Fruit fly (Drosophila melanogaster) whole organism, prepupa: ENCODE results near the gene CG14629.

Experiments used
- Blimp-1 ChIP-seq: fragments of 200-800 bp; sonication (Bioruptor generic); optimal IDR thresholded peaks from 3 replicates; lab custom pipeline; 2017; ENCODE audit warnings: missing biosample characterization, missing genetic modification characterization, mild to moderate bottlenecking, moderate library complexity, missing genetic modification reagents
- CG10669 ChIP-seq: fragments of 200-800 bp; sonication (Bioruptor generic); optimal IDR thresholded peaks from 3 replicates; lab custom pipeline; 2018; ENCODE audit warnings: missing biosample characterization, mild to moderate bottlenecking, missing genetic modification characterization, moderate library complexity
- CG11294 ChIP-seq: fragments of 200-800 bp; sonication (Bioruptor generic); IDR thresholded peaks from 2 replicates; pipeline ENCODE4 v1.3.6; 2022; ENCODE audit warnings: missing biosample characterization, missing genetic modification characterization
- CG11762 ChIP-seq: fragments of 200-800 bp; sonication (Bioruptor generic); optimal IDR thresholded peaks from 3 replicates; lab custom pipeline; 2016; ENCODE audit warnings: missing biosample characterization, missing genetic modification characterization; ENCODE audit not compliant: insufficient read depth
- CG11902 ChIP-seq: fragments of 200-800 bp; sonication (Bioruptor generic); optimal IDR thresholded peaks from 3 replicates; lab custom pipeline; 2016; ENCODE audit warnings: missing biosample characterization, missing genetic modification characterization
- CG15336 ChIP-seq: fragments of 200-800 bp; sonication (Bioruptor generic); IDR thresholded peaks from 2 replicates; pipeline ENCODE4 v1.3.6; 2022; ENCODE audit warnings: missing biosample characterization, missing genetic modification characterization
- CG1621 ChIP-seq: fragments of 200-800 bp; sonication (Bioruptor generic); optimal IDR thresholded peaks from 3 replicates; lab custom pipeline; 2018; ENCODE audit warnings: missing biosample characterization, mild to moderate bottlenecking, missing genetic modification characterization
- CG3032 ChIP-seq: fragments of 200-800 bp; optimal IDR thresholded peaks from 2 replicates; lab custom pipeline; 2019; ENCODE audit warnings: missing biosample characterization, mild to moderate bottlenecking, missing genetic modification characterization, moderate library complexity
- CG31627 ChIP-seq: fragments of 200-800 bp; sonication (Bioruptor generic); optimal IDR thresholded peaks from 3 replicates; lab custom pipeline; 2016; ENCODE audit warnings: missing biosample characterization, missing genetic modification characterization
- CG34406 ChIP-seq: fragments of 200-800 bp; sonication (Bioruptor generic); optimal IDR thresholded peaks from 3 replicates; lab custom pipeline; 2016; ENCODE audit warnings: missing biosample characterization, missing genetic modification characterization
- CG3919 ChIP-seq: fragments of 200-800 bp; sonication (Bioruptor generic); optimal IDR thresholded peaks from 3 replicates; lab custom pipeline; 2016; ENCODE audit warnings: missing biosample characterization, missing genetic modification characterization
- CG6808 ChIP-seq: fragments of 200-800 bp; sonication (Bioruptor generic); optimal IDR thresholded peaks from 3 replicates; lab custom pipeline; 2017; ENCODE audit warnings: missing biosample characterization, missing genetic modification characterization, mild to moderate bottlenecking, moderate library complexity, missing genetic modification reagents
- CG8632 ChIP-seq: fragments of 200-800 bp; sonication (Bioruptor generic); optimal IDR thresholded peaks from 3 replicates; lab custom pipeline; 2016; ENCODE audit warnings: missing biosample characterization, missing genetic modification characterization
- CG9139 ChIP-seq: fragments of 200-800 bp; sonication (Bioruptor generic); optimal IDR thresholded peaks from 3 replicates; lab custom pipeline; 2017; ENCODE audit warnings: missing biosample characterization, mild to moderate bottlenecking, missing genetic modification characterization
- Eip75B ChIP-seq: fragments of 200-800 bp; sonication (Bioruptor generic); optimal IDR thresholded peaks from 3 replicates; lab custom pipeline; 2016; ENCODE audit warnings: missing biosample characterization, missing genetic modification characterization
- Eip78C ChIP-seq: fragments of 200-800 bp; sonication (Bioruptor generic); peaks from one replicate; lab custom pipeline; 2016; ENCODE audit warnings: missing biosample characterization, missing genetic modification characterization
- Ets96B ChIP-seq: fragments of 200-800 bp; optimal IDR thresholded peaks from 2 replicates; lab custom pipeline; 2019; ENCODE audit warnings: missing biosample characterization, mild to moderate bottlenecking, missing genetic modification characterization, moderate library complexity
- Hr38 ChIP-seq: sonication (Bioruptor generic); optimal IDR thresholded peaks from 2 replicates; lab custom pipeline; 2016; ENCODE audit warnings: missing biosample characterization, missing genetic modification characterization
- Hr39 ChIP-seq: fragments of 200-800 bp; sonication (Bioruptor generic); optimal IDR thresholded peaks from 2 replicates; lab custom pipeline; 2016; ENCODE audit warnings: missing biosample characterization, missing genetic modification characterization
- Hr4 ChIP-seq: fragments of 200-800 bp; sonication (Bioruptor generic); optimal IDR thresholded peaks from 3 replicates; lab custom pipeline; 2016; ENCODE audit warnings: missing biosample characterization, missing genetic modification characterization
- Lpt ChIP-seq: fragments of 200-800 bp; sonication (Bioruptor generic); optimal IDR thresholded peaks from 3 replicates; lab custom pipeline; 2016; ENCODE audit warnings: missing biosample characterization, missing genetic modification characterization
- OdsH ChIP-seq: fragments of 200-800 bp; sonication (Bioruptor generic); optimal IDR thresholded peaks from 3 replicates; lab custom pipeline; 2016; ENCODE audit warnings: missing biosample characterization, missing genetic modification characterization
- Sox102F ChIP-seq: fragments of 200-800 bp; sonication (Bioruptor generic); optimal IDR thresholded peaks from 2 replicates; lab custom pipeline; 2016; ENCODE audit warnings: missing biosample characterization, mild to moderate bottlenecking, missing genetic modification characterization
- Sox14 ChIP-seq: fragments of 200-800 bp; sonication (Bioruptor generic); optimal IDR thresholded peaks from 3 replicates; lab custom pipeline; 2016; ENCODE audit warnings: missing biosample characterization, missing genetic modification characterization
- Sox15 ChIP-seq: fragments of 200-800 bp; sonication (Bioruptor generic); optimal IDR thresholded peaks from 3 replicates; lab custom pipeline; 2016; ENCODE audit warnings: missing biosample characterization, missing genetic modification characterization
- achi ChIP-seq: fragments of 200-800 bp; sonication (Bioruptor generic); optimal IDR thresholded peaks from 3 replicates; lab custom pipeline; 2016; ENCODE audit warnings: missing biosample characterization, missing genetic modification characterization
- acj6 ChIP-seq: fragments of 200-800 bp; sonication (Bioruptor generic); optimal IDR thresholded peaks from 3 replicates; lab custom pipeline; 2016; ENCODE audit warnings: missing biosample characterization, missing genetic modification characterization
- cyc ChIP-seq: fragments of 200-800 bp; sonication (Bioruptor generic); optimal IDR thresholded peaks from 3 replicates; lab custom pipeline; 2016; ENCODE audit warnings: missing biosample characterization, missing genetic modification characterization
- dac ChIP-seq: fragments of 200-800 bp; sonication (Bioruptor generic); optimal IDR thresholded peaks from 2 replicates; lab custom pipeline; 2017; ENCODE audit warnings: missing biosample characterization, mild to moderate bottlenecking, missing genetic modification characterization
- dsx ChIP-seq: fragments of 200-800 bp; optimal IDR thresholded peaks from 3 replicates; lab custom pipeline; 2019; ENCODE audit warnings: missing biosample characterization, mild to moderate bottlenecking, missing genetic modification characterization, moderate library complexity; ENCODE audit not compliant: poor library complexity, severe bottlenecking
- esn ChIP-seq: fragments of 200-800 bp; sonication (Bioruptor generic); optimal IDR thresholded peaks from 2 replicates; lab custom pipeline; 2016; ENCODE audit warnings: missing biosample characterization, mild to moderate bottlenecking, missing genetic modification characterization, moderate library complexity
- fd59A ChIP-seq: fragments of 200-800 bp; sonication (Bioruptor generic); optimal IDR thresholded peaks from 2 replicates; lab custom pipeline; 2017; ENCODE audit warnings: missing biosample characterization, mild to moderate bottlenecking, missing genetic modification characterization, missing genetic modification reagents
- fd85E ChIP-seq: fragments of 200-800 bp; sonication (Bioruptor generic); optimal IDR thresholded peaks from 3 replicates; lab custom pipeline; 2016; ENCODE audit warnings: missing biosample characterization, missing genetic modification characterization
- lz ChIP-seq: fragments of 200-800 bp; sonication (Bioruptor generic); optimal IDR thresholded peaks from 3 replicates; lab custom pipeline; 2016; ENCODE audit warnings: missing biosample characterization, missing genetic modification characterization
- pdm3 ChIP-seq: fragments of 200-800 bp; sonication (Bioruptor generic); optimal IDR thresholded peaks from 3 replicates; lab custom pipeline; 2016; ENCODE audit warnings: missing biosample characterization, missing genetic modification characterization
- salr ChIP-seq, 2 experiments: fragments of 200-800 bp; sonication (Bioruptor generic); optimal IDR thresholded peaks; 3 replicates each; lab custom pipeline; 2016 to 2018; ENCODE audit warnings: missing biosample characterization in 2 of 2, missing genetic modification characterization in 2 of 2, mild to moderate bottlenecking in 1 of 2
- ss ChIP-seq, 2 experiments: fragments of 200-800 bp; sonication (Bioruptor generic); optimal IDR thresholded peaks; 2 replicates in 1 of 2; 3 replicates in 1 of 2; lab custom pipeline; 2017 to 2018; ENCODE audit warnings: mild to moderate bottlenecking in 2 of 2, missing biosample characterization in 2 of 2, missing genetic modification characterization in 2 of 2, moderate library complexity in 1 of 2
- svp ChIP-seq: fragments of 200-800 bp; sonication (Bioruptor generic); peaks from one replicate; lab custom pipeline; 2016; ENCODE audit warnings: missing biosample characterization, missing genetic modification characterization
- topi ChIP-seq: fragments of 200-800 bp; sonication (Bioruptor generic); optimal IDR thresholded peaks from 3 replicates; lab custom pipeline; 2016; ENCODE audit warnings: missing biosample characterization, missing genetic modification characterization
- vri ChIP-seq: fragments of 200-800 bp; sonication (Bioruptor generic); optimal IDR thresholded peaks from 3 replicates; lab custom pipeline; 2016; ENCODE audit warnings: missing biosample characterization, mild to moderate bottlenecking, missing genetic modification characterization

The CG14629 gene

dm6 chrX:1026511-1026910 lies 24.8 kb upstream of the CG14629 start, which contains the start of the genes CG32814, CG11638 and CG3021 (continued):
- peak; percentile 30 for TF ChIP-seq CG3919 (GFP tag; lab: Kevin White, UChicago)
- peak; percentile 26 for TF ChIP-seq CG34406
- TF ChIP-seq Sox15 (GFP tag; lab: Kevin White, UChicago), result no peak
- TF ChIP-seq vri, result no peak
- no peak for TF ChIP-seq salr (GFP tag; optimal IDR thresholded peaks at IDR 0.05; lab: Kevin White, UChicago)
- TF ChIP-seq Ets96B (tag; lab: Kevin White, UChicago), result peak; percentile 1
- TF ChIP-seq, all 60 proteins: peak for 15

DNA sequence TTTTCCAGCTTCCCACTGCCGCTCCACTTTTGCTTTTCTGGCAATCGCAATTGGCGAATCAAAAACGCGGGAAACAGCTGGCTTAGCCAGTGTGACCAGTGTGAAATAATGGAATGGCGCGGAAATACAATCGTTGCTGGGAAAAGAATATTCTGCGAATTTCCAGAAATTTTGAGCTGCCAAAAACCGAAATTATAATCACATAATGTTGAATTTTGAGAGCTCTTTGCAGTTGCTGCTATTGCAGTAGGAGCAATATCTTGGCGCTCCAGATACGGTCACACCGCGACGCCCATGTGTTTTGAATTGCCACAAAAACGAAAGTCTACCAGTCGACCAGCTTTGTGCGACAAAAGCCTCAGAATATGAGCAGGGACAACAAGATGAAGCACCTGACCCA lies 20.8 kb upstream of the CG14629 start, which contains the start of the genes Cdc45 and Rpp21:
Gene Cdc45, minus strand, starts transcription at position 79 of the 400 bp plus-strand sequence.
Gene Rpp21, plus strand, starts transcription at position 281 of the 400 bp plus-strand sequence.
- TF ChIP-seq OdsH (GFP tag; lab: Kevin White, UChicago) (no peak), Blimp-1 (peak; percentile 41), ss (GFP tag; optimal IDR thresholded peaks at IDR 0.05; lab: Kevin White, UChicago) (no peak), dac (GFP tag; lab: Kevin White, UChicago) (no peak), Hr39 (GFP tag; lab: Kevin White, UChicago) (no peak), CG31627 (no peak), esn (GFP tag; lab: Kevin White, UChicago) (no peak), cyc (peak; percentile 5), CG3032 (tag; lab: Kevin White, UChicago) (peak; percentile 6), CG8632 (GFP tag; lab: Kevin White, UChicago) (no peak), Sox102F (GFP tag; lab: Kevin White, UChicago) (no peak), Eip78C (GFP tag; lab: Kevin White, UChicago) (peak; percentile 42)

- TF ChIP-seq CG6808 (GFP tag; lab: Kevin White, UChicago) (no peak), fd85E (GFP tag; lab: Kevin White, UChicago) (no peak), Blimp-1 (no peak)
- TF ChIP-seq, all 60 proteins: peak for 0
Measured at dm6 chrX:1031196-1031595, 20.1 kb upstream of the CG14629 start, which contains the start of gene CG14630. Gene CG14630, plus strand, starts transcription at chrX:1031496.

DNA sequence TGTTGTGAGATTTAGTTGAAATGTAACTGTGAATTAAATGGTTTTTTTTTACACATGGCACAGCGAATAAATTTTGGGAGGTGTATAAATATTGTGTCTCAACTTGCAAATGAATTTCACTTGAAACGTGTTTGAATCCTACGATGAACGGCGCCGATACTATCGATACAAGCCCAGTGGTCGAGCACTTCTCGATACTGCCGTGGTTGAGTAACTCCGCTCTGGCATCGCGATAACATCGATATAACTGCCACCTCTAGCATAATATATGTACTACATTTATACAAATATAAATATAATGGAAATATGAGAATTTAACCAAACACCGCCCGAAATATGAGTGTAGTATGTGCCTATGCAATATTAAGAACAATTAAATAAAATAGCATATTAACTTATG lies 18.3 kb upstream of the CG14629 start:
- peak; percentile 25 for TF ChIP-seq esn (GFP tag; lab: Kevin White, UChicago)
- TF ChIP-seq CG31627, result peak; percentile 39
- peak; percentile 25 for TF ChIP-seq Eip78C (GFP tag; lab: Kevin White, UChicago)
- peak; percentile 5 for TF ChIP-seq CG3032 (tag; lab: Kevin White, UChicago)
- TF ChIP-seq CG3919 (GFP tag; lab: Kevin White, UChicago), result peak; percentile 21
- peak; percentile 56 for TF ChIP-seq CG1621 (tag; lab: Kevin White, UChicago)
- TF ChIP-seq Sox14 (GFP tag; lab: Kevin White, UChicago), result peak; percentile 6
- TF ChIP-seq cyc, result peak; percentile 18
- TF ChIP-seq topi (GFP tag; lab: Kevin White, UChicago), result peak; percentile 23
- no peak for TF ChIP-seq Hr38 (GFP tag; lab: Kevin White, UChicago)
- TF ChIP-seq lz, result peak; percentile 4
- no peak for TF ChIP-seq CG11294
- peak; percentile 66 for TF ChIP-seq svp (GFP tag; lab: Kevin White, UChicago)
- TF ChIP-seq Hr4, result no peak

DNA sequence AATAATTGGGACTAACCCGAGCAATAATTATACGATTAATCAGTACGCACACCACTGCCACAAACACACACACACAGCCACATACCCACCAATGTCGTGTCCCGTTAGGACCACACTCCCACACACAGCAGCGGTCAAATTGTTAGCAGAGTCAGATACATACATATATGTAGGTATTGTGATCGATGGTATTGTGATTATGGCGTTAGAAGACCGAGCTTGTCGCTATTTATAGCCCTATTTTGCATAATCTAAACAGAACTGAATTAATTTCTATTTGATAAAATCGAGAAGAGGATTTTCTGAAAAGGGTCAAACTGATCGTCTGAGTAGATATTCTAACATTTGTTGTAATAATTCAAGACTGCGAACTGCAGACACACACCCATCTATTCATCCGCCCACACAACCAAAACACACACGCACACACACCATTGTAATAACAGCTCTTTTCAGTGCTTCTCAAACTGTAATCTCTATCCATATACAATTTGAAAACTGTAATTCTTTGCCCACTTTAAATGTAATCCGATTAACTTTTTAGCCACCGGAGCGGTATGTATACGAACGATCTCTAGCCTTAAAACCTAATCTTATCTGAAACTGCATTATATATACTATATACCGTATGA lies 9.8 kb upstream of the CG14629 start:
- TF ChIP-seq CG10669 (GFP tag; lab: Kevin White, UChicago) (peak; percentile 30), CG1621 (tag; lab: Kevin White, UChicago) (no peak), CG15336 (GFP tag; lab: Robert Waterston, UW) (peak; percentile 75), fd59A (no peak), CG6808 (GFP tag; lab: Kevin White, UChicago) (no peak), salr (GFP tag; optimal IDR thresholded peaks at IDR 0.05; lab: Kevin White, UChicago) (peak in 1 of 2 experiments; percentile 35), ss (GFP tag; optimal IDR thresholded peaks at IDR 0.05; lab: Kevin White, UChicago) (no peak), dac (GFP tag; lab: Kevin White, UChicago) (peak; percentile 18), pdm3 (GFP tag; lab: Kevin White, UChicago) (peak; percentile 14), Eip75B (GFP tag; lab: Kevin White, UChicago) (peak; percentile 30), CG11762 (GFP tag; lab: Kevin White, UChicago) (no peak), svp (GFP tag; lab: Kevin White, UChicago) (peak; percentile 69), Eip78C (GFP tag; lab: Kevin White, UChicago) (peak; percentile 76), CG8632 (GFP tag; lab: Kevin White, UChicago) (no peak), CG9139 (GFP tag; lab: Kevin White, UChicago) (no peak), acj6 (GFP tag; lab: Kevin White, UChicago) (no peak), OdsH (GFP tag; lab: Kevin White, UChicago) (peak; percentile 26), fd85E (GFP tag; lab: Kevin White, UChicago) (no peak), esn (GFP tag; lab: Kevin White, UChicago) (peak; percentile 47), CG11902 (GFP tag; lab: Kevin White, UChicago) (no peak), Hr39 (GFP tag; lab: Kevin White, UChicago) (peak; percentile 51), achi (peak; percentile 10), dsx (GFP tag; lab: Kevin White, UChicago) (no peak), Sox15 (GFP tag; lab: Kevin White, UChicago) (no peak), Lpt (peak; percentile 1)
